Fruit fly (Drosophila melanogaster) whole organism: ENCODE data around the gene Rbf2.

Source experiments
- CG8478 ChIP-seq: fragments of >200 bp; optimal IDR thresholded peaks from 2 replicates; lab custom pipeline; 2018; ENCODE audit warnings: inconsistent platforms
- Dll ChIP-seq: fragments of >200 bp; optimal IDR thresholded peaks from 2 replicates; lab custom pipeline; 2017
- EcR ChIP-seq, 2 experiments: fragments of >200 bp; optimal IDR thresholded peaks; 2 replicates each; lab custom pipeline; 2017; ENCODE audit warnings: missing biosample characterization in 2 of 2, missing genetic modification characterization in 2 of 2, missing genetic modification reagents in 2 of 2
- pan ChIP-seq: fragments of >200 bp; optimal IDR thresholded peaks from 2 replicates; lab custom pipeline; 2017
- psq ChIP-seq: fragments of >200 bp; optimal IDR thresholded peaks from 2 replicates; lab custom pipeline; 2017
- usp ChIP-seq: fragments of >200 bp; optimal IDR thresholded peaks from 2 replicates; lab custom pipeline; 2017; ENCODE audit warnings: missing biosample characterization, missing genetic modification characterization, mixed read lengths

Gene Rbf2

DNA sequence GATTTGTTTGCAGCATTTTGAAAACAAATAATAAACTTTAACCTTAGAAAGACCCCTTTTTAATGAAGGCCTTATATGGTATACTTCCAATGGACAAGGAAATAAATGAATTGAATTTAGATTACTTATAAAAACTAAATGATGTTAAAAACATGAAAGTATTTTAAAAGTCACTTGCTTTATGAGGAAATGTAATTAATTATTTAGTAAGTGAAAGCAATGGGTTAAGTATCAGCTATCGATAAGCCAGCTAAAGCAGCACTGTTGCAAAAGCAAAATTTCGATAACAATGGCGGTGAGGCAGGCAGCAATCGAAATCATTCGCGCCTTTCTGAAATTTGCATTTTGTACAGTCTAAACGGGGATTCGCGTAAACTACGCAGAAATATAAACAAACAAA lies at the start of gene Rbf2, which contains the start of gene CG32856:
TSS of gene Rbf2 (plus strand) at position 278 of the 400 bp plus-strand sequence.
TSS of gene CG32856 (minus strand) at position 183 of the 400 bp plus-strand sequence.
- TF ChIP-seq psq (no peak), pan (lab: Kevin White, UChicago) (no peak), CG8478 (no peak), usp (no peak), Dll (lab: Kevin White, UChicago) (no peak), EcR (GFP tag; optimal IDR thresholded peaks at IDR 0.05; lab: Kevin White, UChicago) (no peak)

DNA sequence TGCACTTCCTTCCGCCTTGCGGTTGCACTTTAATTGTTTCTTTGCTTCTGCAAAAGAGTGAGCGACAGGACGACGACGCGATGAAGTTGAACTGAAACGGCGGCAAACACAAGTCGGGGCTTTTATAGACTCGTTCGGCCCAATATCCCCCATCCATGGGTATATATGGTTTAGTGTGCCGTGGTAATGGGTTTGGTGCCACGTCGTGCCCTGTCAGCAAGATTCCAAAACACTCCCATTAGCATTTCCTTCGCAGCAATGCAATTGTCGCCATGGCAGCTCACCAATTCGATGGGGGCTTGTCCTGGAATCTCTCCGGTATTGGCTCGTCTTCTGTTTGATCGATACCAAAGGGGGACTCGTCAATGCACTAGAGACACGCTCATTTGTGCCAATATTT lies 47.3 kb upstream of the Rbf2 start, which contains the start of gene CG45105:
TSS of gene CG45105 (minus strand) at position 101 of the 400 bp plus-strand sequence.
- TF ChIP-seq CG8478 (no peak), EcR (GFP tag; optimal IDR thresholded peaks at IDR 0.05; lab: Kevin White, UChicago) (no peak), Dll (lab: Kevin White, UChicago) (no peak), psq (no peak), pan (lab: Kevin White, UChicago) (no peak)

DNA sequence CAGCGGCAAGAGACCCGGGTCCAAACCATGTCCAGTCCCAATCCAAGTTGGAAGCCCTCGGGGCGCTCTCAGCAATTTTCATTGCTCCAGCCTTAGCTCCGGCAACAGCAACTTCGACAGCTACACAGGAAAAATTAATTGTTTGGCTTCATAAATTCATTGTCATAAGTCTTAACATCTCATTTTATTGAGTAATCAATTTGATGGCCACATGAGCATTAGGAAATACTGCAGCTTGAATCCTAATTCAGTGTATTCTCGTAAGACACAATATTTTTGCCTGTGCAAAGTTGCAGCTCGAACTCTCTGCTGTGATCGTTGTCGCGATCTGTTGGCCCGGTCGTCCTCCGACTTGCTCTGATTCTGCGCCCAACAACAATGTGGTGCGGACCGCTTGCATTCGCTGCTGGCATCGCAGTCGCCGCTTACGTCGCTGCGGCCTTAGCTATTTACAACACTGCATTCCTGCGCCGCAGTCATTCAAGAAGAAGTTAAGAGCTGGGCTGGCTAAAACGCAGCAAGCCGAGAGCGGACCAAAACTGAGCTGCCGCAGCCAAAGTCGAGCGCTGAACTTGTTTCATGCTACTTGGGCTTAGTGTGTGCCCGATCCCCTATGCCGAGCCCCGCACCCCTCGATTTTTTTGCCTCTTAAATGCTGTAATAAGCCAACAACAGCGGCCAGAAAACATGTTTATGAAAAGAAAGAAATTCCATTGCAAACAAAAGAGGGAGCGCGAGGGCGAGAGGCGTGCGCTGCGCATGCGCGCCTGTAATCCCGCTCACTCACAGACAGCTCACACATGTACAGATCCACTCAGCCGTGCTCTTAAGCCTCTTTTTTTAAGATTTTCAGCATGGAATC lies 45.6 kb upstream of the Rbf2 start:
- TF ChIP-seq pan (lab: Kevin White, UChicago) (no peak), Dll (lab: Kevin White, UChicago) (peak; percentile 76), usp (no peak), psq (no peak), CG8478 (no peak), EcR (GFP tag; optimal IDR thresholded peaks at IDR 0.05; lab: Kevin White, UChicago) (no peak)

DNA sequence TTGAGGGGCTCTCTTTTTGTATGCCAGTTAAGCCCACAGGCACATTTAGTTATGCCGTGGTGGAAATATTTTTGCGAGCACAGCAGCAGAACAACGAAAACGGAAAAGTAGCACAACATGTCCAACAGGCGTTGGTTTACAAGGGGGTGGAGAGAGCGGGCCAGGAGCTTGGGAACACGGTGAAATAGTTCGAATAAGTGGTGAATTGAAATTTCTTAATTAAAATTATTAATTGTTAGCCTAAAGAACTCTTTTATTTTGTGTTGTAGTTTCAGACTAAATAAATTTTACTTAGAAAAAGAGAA lies 45.1 kb upstream of the Rbf2 start:
- TF ChIP-seq psq = no peak
- TF ChIP-seq pan (lab: Kevin White, UChicago) = no peak
- TF ChIP-seq usp = no peak
- no peak for TF ChIP-seq EcR (GFP tag; optimal IDR thresholded peaks at IDR 0.05; lab: Kevin White, UChicago)
- no peak for TF ChIP-seq CG8478
- TF ChIP-seq Dll (lab: Kevin White, UChicago) = no peak

DNA sequence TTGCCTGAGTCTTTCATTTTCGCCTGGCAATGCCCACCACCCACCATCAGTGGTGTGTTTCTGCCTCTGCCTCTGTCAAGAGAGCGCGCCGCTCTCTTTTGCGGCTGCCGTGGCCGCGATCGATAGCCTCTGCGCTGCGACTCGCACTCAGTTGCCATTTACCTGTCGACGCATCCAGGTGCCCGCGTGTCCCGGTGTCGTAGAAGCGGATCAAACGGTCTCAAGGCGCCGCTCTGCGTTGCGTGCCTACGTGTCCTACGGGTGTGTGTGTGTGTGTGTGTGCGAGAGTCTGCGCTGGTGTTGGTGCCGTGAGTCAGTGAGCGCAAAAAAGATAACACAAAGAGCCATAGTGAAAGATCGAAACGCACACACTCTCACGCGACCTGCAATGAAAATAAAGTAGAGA lies 44.5 kb upstream of the Rbf2 start, which contains the start of gene Fbxl7:
TSS of gene Fbxl7 (plus strand) at position 148 of the 406 bp plus-strand sequence.
- TF ChIP-seq pan (lab: Kevin White, UChicago) (no peak), usp (no peak), psq (no peak), Dll (lab: Kevin White, UChicago) (no peak), EcR (GFP tag; optimal IDR thresholded peaks at IDR 0.05; lab: Kevin White, UChicago) (no peak), CG8478 (no peak)

DNA sequence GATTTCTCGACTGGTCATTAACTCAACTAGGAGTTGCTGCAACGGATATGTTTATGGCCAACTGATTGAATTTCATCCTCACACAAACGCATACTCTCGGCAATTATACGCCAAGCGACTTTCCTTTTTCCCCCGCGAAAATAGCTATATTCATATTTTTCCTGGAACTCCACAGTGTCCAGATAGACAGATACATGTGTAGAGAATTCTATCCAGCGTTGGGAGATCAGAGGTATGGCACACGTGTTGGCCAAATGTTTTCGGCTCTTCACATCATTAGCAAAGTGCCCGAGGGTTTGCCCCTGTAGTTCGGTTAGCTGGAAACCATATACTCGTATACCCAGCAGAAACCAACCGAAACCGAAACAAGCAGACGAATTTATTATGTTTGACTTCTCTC lies 43.5 kb upstream of the Rbf2 start:
- TF ChIP-seq psq (no peak), CG8478 (no peak), pan (lab: Kevin White, UChicago) (no peak), Dll (lab: Kevin White, UChicago) (no peak), EcR (GFP tag; optimal IDR thresholded peaks at IDR 0.05; lab: Kevin White, UChicago) (no peak), usp (no peak)

DNA sequence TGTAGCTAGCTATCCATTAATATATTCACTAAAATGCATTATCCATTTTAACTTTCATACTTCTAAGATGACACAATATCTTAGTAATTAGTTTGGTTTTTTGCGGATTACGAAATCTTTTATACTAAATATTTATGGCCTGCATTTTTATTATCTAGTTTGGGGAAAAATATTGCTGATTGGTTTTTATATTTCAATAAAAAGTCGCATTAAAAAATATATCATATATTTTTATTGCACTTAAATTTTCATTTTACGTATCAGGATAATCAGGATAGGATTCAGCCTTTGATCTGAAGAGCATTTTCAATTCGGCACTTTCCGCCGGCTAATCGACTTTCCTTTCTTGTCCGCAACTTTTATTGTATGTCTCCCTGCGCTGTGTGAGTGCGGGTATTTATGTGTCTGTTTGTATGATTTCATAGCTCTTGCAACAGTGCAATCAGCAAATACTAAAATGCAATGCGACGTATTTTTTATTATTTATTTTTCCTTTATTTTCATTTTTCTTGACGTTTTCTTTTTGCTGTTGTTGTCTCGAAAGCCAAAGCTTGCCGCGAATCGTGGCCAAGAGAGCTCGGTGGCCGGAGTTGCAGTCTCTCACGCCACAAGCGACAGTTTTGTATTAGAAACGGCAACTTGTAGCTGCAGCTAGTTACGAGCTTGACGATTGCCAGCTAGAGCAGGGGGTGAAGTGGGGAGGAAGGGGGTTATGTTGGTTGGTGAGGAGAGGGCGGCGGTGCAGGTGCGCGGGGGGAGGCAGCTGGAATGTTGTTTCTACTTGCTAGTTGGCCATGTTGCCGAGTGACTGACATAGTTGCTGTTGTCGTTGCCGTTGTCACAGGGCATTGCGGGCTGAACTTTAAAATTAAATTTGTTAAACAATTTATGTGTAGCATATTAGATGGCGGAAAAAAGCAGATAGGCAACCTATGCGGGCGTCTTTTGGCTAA lies 42.3 kb upstream of the Rbf2 start:
- TF ChIP-seq psq (no peak), pan (lab: Kevin White, UChicago) (no peak)

DNA sequence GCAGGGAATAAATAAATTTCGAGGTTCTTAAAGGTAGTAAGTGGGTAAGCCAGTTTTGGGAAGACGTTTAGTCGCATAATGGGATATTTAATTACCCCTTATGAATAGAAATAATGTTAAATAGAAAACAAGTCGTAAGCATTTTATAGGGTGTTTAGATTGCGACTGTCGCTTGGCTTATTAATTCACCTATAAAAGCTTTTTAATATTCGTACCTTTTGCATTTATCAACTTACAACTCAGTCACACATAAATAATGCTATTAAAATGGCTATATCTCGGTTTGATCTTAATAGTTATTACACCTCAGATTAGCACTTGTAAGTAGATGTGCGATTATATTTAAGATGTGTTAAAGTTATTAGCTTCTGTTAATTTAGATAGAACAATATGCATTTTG lies 39.9 kb upstream of the Rbf2 start, which contains the start of gene CG34276:
TSS of gene CG34276 (plus strand) at position 301 of the 400 bp plus-strand sequence.
- TF ChIP-seq EcR (GFP tag; optimal IDR thresholded peaks at IDR 0.05; lab: Kevin White, UChicago) (no peak), psq (no peak), pan (lab: Kevin White, UChicago) (no peak), Dll (lab: Kevin White, UChicago) (no peak), CG8478 (no peak), usp (no peak)

DNA sequence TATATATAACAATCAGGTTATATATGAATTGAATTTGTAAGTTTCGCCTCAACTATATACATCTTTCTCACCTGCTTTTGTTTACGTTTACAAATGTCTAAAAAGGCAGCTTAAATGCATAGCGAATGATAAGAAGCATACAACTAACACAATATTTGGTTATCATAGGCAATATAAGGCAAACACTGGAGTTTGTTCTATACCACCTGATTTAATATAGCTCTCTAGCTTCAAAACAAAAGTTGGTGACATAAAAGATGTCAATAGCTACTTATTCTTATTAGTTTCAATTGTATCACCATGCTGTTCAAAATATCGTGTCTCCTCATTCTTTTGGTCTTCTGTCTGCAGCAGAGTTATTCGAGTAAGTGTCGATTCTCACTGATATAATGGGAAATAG lies 39.3 kb upstream of the Rbf2 start:
- TF ChIP-seq psq (no peak), Dll (lab: Kevin White, UChicago) (no peak), CG8478 (no peak), usp (no peak), pan (lab: Kevin White, UChicago) (no peak), EcR (GFP tag; optimal IDR thresholded peaks at IDR 0.05; lab: Kevin White, UChicago) (no peak)

DNA sequence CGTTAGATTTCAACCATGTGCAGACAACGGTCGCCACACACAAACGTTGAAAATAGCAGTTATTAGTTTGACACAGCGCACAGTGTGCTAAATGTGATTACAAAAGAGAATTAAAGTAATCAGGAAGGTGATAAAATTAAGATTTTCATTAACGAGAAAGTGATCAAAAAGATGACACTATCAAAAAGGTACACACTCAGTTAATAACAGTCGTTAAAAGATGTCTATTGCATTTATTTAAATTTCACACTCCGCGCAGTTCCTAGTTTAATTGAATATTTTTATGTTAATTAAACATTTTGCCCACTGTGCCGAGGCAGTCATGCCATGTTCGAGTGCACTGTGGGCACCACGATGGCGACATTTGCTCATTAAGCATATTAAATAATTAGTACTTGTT lies 38.1 kb upstream of the Rbf2 start:
- TF ChIP-seq pan (lab: Kevin White, UChicago) (no peak), psq (no peak), usp (no peak), CG8478 (no peak), EcR (GFP tag; optimal IDR thresholded peaks at IDR 0.05; lab: Kevin White, UChicago) (no peak), Dll (lab: Kevin White, UChicago) (no peak)

DNA sequence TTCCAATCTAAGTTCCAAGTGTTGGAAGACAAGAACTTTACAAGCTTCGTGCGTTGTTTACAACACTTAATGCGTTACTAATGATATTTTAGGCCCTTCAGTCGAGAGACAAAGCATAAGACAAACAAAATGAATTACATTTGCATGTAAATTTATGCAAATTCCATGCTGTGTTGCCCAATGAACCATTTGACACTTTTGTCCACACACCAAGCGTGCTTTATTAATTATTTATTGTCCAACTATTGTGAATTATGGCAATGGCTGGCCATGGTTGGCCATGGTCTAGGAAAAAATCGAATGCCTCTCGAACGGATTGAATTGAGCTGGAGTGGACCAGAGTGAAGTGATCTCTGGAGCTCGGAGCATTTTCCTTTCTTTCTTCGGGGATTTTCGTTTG lies 37.1 kb upstream of the Rbf2 start:
- TF ChIP-seq psq (no peak), CG8478 (no peak), Dll (lab: Kevin White, UChicago) (no peak), EcR (GFP tag; optimal IDR thresholded peaks at IDR 0.05; lab: Kevin White, UChicago) (no peak), usp (no peak), pan (lab: Kevin White, UChicago) (no peak)

DNA sequence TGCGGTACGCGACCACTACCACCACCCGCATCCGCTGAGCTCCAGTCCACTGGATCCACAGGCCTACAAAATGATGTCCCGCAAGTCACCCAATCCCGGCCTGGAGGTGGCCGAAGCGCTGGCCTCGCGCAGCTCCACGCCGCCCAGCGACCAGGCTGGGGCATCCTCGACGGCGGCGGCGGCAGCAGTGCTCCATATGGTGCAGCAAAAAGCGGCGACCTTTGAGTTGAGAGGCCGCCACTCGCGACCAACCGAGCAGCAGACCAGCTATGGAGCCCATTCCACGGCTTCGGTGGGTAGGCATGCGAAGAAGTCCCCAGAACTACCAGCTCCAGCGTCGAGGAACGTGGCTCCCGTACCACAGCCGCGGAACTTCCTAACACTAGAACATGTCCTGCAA lies 35.2 kb upstream of the Rbf2 start:
- TF ChIP-seq EcR (GFP tag; optimal IDR thresholded peaks at IDR 0.05; lab: Kevin White, UChicago) = no peak
- TF ChIP-seq pan (lab: Kevin White, UChicago) = no peak
- no peak for TF ChIP-seq psq
- no peak for TF ChIP-seq CG8478
- TF ChIP-seq Dll (lab: Kevin White, UChicago) = no peak
- TF ChIP-seq usp = no peak
